Fruit fly (Drosophila melanogaster) whole organism, embryonic: ENCODE data around the gene Grip91.
A peak's percentile ranks its signal among the peaks of the same experiment; 100 is the strongest.

Source experiments
- Antp ChIP-seq: fragments of 200-800 bp; sonication (Bioruptor generic); optimal IDR thresholded peaks from 3 replicates; lab custom pipeline; 2016; ENCODE audit warnings: missing biosample characterization, missing genetic modification characterization
- BtbVII ChIP-seq: fragments of 200-800 bp; sonication (Bioruptor generic); optimal IDR thresholded peaks from 3 replicates; lab custom pipeline; 2017; ENCODE audit warnings: missing biosample characterization, mild to moderate bottlenecking, missing genetic modification characterization
- Bteb2 ChIP-seq: fragments of 200-800 bp; sonication (Bioruptor generic); optimal IDR thresholded peaks from 2 replicates; lab custom pipeline; 2016; ENCODE audit warnings: missing biosample characterization, missing genetic modification characterization
- CG10431 ChIP-seq: fragments of 200-800 bp; sonication (Bioruptor generic); optimal IDR thresholded peaks from 3 replicates; lab custom pipeline; 2018; ENCODE audit warnings: missing biosample characterization, mild to moderate bottlenecking, missing genetic modification characterization
- CG10462 ChIP-seq: fragments of 200-800 bp; sonication (Bioruptor generic); optimal IDR thresholded peaks from 2 replicates; lab custom pipeline; 2016; ENCODE audit warnings: missing biosample characterization, missing genetic modification characterization
- CG10979 ChIP-seq: fragments of 200-800 bp; sonication (Bioruptor generic); optimal IDR thresholded peaks from 2 replicates; lab custom pipeline; 2018; ENCODE audit warnings: missing biosample characterization, mild to moderate bottlenecking, missing genetic modification characterization, moderate library complexity
- CG12299 ChIP-seq: fragments of 200-800 bp; sonication (Bioruptor generic); optimal IDR thresholded peaks from 2 replicates; lab custom pipeline; 2018; ENCODE audit warnings: missing biosample characterization, mild to moderate bottlenecking, missing genetic modification characterization
- CG13624 ChIP-seq: fragments of 200-800 bp; sonication (Bioruptor generic); optimal IDR thresholded peaks from 2 replicates; lab custom pipeline; 2016; ENCODE audit warnings: missing biosample characterization, missing genetic modification characterization
- CG13894 ChIP-seq: fragments of 200-800 bp; sonication (Bioruptor generic); optimal IDR thresholded peaks from 3 replicates; lab custom pipeline; 2018; ENCODE audit warnings: missing biosample characterization, mild to moderate bottlenecking, missing genetic modification characterization, moderate library complexity
- CG15073 ChIP-seq: fragments of 200-800 bp; sonication (Bioruptor generic); optimal IDR thresholded peaks from 2 replicates; lab custom pipeline; 2016; ENCODE audit warnings: missing biosample characterization, missing genetic modification characterization
- CG15601 ChIP-seq: fragments of 200-800 bp; sonication (Bioruptor generic); optimal IDR thresholded peaks from 3 replicates; lab custom pipeline; 2019; ENCODE audit warnings: missing biosample characterization, mild to moderate bottlenecking, missing genetic modification characterization, moderate library complexity
- CG1603 ChIP-seq: fragments of 200-800 bp; sonication (Bioruptor generic); optimal IDR thresholded peaks from 2 replicates; lab custom pipeline; 2019; ENCODE audit warnings: missing biosample characterization, mild to moderate bottlenecking, missing genetic modification characterization, moderate library complexity
- CG17359 ChIP-seq: fragments of 200-800 bp; sonication (Bioruptor generic); optimal IDR thresholded peaks from 3 replicates; lab custom pipeline; 2018; ENCODE audit warnings: missing biosample characterization, mild to moderate bottlenecking, missing genetic modification characterization, moderate library complexity
- CG18262 ChIP-seq: fragments of 200-800 bp; optimal IDR thresholded peaks from 3 replicates; lab custom pipeline; 2019; ENCODE audit warnings: missing biosample characterization, mild to moderate bottlenecking, missing genetic modification characterization, moderate library complexity
- CG2712 ChIP-seq: fragments of 200-800 bp; optimal IDR thresholded peaks from 3 replicates; lab custom pipeline; 2019; ENCODE audit warnings: missing biosample characterization, mild to moderate bottlenecking, missing genetic modification characterization, moderate library complexity
- CG30020 ChIP-seq: fragments of 200-800 bp; optimal IDR thresholded peaks from 2 replicates; lab custom pipeline; 2019; ENCODE audit warnings: missing biosample characterization, mild to moderate bottlenecking, missing genetic modification characterization, moderate library complexity
- CG30403 ChIP-seq: fragments of 200-800 bp; sonication (Bioruptor generic); optimal IDR thresholded peaks from 3 replicates; lab custom pipeline; 2016; ENCODE audit warnings: missing biosample characterization, missing genetic modification characterization
- CG3065 ChIP-seq: fragments of 200-800 bp; sonication (Bioruptor generic); optimal IDR thresholded peaks from 2 replicates; lab custom pipeline; 2016; ENCODE audit warnings: missing biosample characterization, missing genetic modification characterization
- CG3838 ChIP-seq: fragments of 200-800 bp; sonication (Bioruptor generic); optimal IDR thresholded peaks from 3 replicates; lab custom pipeline; 2016; ENCODE audit warnings: missing biosample characterization, missing genetic modification characterization
- CG4404 ChIP-seq: fragments of 200-800 bp; sonication (Bioruptor generic); IDR thresholded peaks from 2 replicates; pipeline ENCODE4 v1.3.6; 2022; ENCODE audit warnings: missing biosample characterization, missing genetic modification characterization
- CG4424 ChIP-seq: fragments of 200-800 bp; sonication (Bioruptor generic); optimal IDR thresholded peaks from 3 replicates; lab custom pipeline; 2016; ENCODE audit warnings: missing biosample characterization, missing genetic modification characterization
- CG7372 ChIP-seq: fragments of 200-800 bp; sonication (Bioruptor generic); IDR thresholded peaks from 2 replicates; pipeline ENCODE4 v1.3.6; 2022; ENCODE audit warnings: missing biosample characterization, missing genetic modification characterization
- CG9727 ChIP-seq: fragments of 200-800 bp; sonication (Bioruptor generic); optimal IDR thresholded peaks from 3 replicates; lab custom pipeline; 2017; ENCODE audit warnings: missing biosample characterization, mild to moderate bottlenecking, missing genetic modification characterization
- CkIIα-i1 ChIP-seq: fragments of 200-800 bp; sonication (Bioruptor generic); IDR thresholded peaks from 2 replicates; pipeline ENCODE4 v1.3.6; 2022; ENCODE audit warnings: missing biosample characterization, missing genetic modification characterization
- Dip3 ChIP-seq: fragments of 200-800 bp; sonication (Bioruptor generic); optimal IDR thresholded peaks from 3 replicates; lab custom pipeline; 2016; ENCODE audit warnings: missing biosample characterization, missing genetic modification characterization
- GATAe ChIP-seq: fragments of 200-800 bp; sonication (Bioruptor generic); conservative IDR thresholded peaks from 2 replicates; pipeline ENCODE4 v1.3.6; 2022; ENCODE audit warnings: missing biosample characterization, missing genetic modification characterization
- Hand ChIP-seq: fragments of 200-800 bp; sonication (Bioruptor generic); optimal IDR thresholded peaks from 2 replicates; lab custom pipeline; 2017; ENCODE audit warnings: mild to moderate bottlenecking, missing biosample characterization, missing genetic modification reagents, missing genetic modification characterization
- Lhr ChIP-seq: fragments of 200-800 bp; sonication (Bioruptor generic); optimal IDR thresholded peaks from 3 replicates; lab custom pipeline; 2017; ENCODE audit warnings: mild to moderate bottlenecking, missing biosample characterization, missing genetic modification reagents, missing genetic modification characterization
- Max ChIP-seq: fragments of 200-800 bp; sonication (Bioruptor generic); optimal IDR thresholded peaks from 2 replicates; lab custom pipeline; 2016; ENCODE audit warnings: missing biosample characterization, mild to moderate bottlenecking, missing genetic modification characterization
- NFAT ChIP-seq: fragments of 200-800 bp; sonication (Bioruptor generic); IDR thresholded peaks from 2 replicates; pipeline ENCODE4 v1.3.6; 2022; ENCODE audit warnings: missing biosample characterization, missing genetic modification characterization
- Rfx ChIP-seq: fragments of 200-800 bp; sonication (Bioruptor generic); IDR thresholded peaks from 2 replicates; pipeline ENCODE4 v1.3.6; 2022; ENCODE audit warnings: missing biosample characterization, missing genetic modification characterization
- Sox100B ChIP-seq: fragments of 200-800 bp; sonication (Bioruptor generic); optimal IDR thresholded peaks from 3 replicates; lab custom pipeline; 2018; ENCODE audit warnings: missing biosample characterization, mild to moderate bottlenecking, missing genetic modification characterization
- TFAM ChIP-seq: fragments of 200-800 bp; sonication (Bioruptor generic); optimal IDR thresholded peaks from 2 replicates; lab custom pipeline; 2017; ENCODE audit warnings: missing biosample characterization, missing genetic modification characterization, inconsistent platforms
- al ChIP-seq: fragments of 200-800 bp; sonication (Bioruptor generic); IDR thresholded peaks from 2 replicates; pipeline ENCODE4 v1.3.6; 2022; ENCODE audit warnings: missing biosample characterization, missing genetic modification characterization
- amos ChIP-seq: fragments of 200-800 bp; sonication (Bioruptor generic); IDR thresholded peaks from 2 replicates; pipeline ENCODE4 v1.3.6; 2022; ENCODE audit warnings: missing biosample characterization, missing genetic modification characterization; ENCODE audit not compliant: partially characterized antibody
- ap ChIP-seq: fragments of 200-800 bp; sonication (Bioruptor generic); IDR thresholded peaks from 2 replicates; pipeline ENCODE4 v1.3.6; 2022; ENCODE audit warnings: missing biosample characterization, missing genetic modification characterization
- az2 ChIP-seq: fragments of 200-800 bp; sonication (Bioruptor generic); optimal IDR thresholded peaks from 3 replicates; lab custom pipeline; 2016; ENCODE audit warnings: missing biosample characterization, missing genetic modification characterization
- dmrt99B ChIP-seq: fragments of 200-800 bp; sonication (Bioruptor generic); optimal IDR thresholded peaks from 2 replicates; lab custom pipeline; 2018; ENCODE audit warnings: missing biosample characterization, mild to moderate bottlenecking, missing genetic modification characterization, moderate library complexity
- eve ChIP-seq, 2 experiments: fragments of >200 bp; optimal IDR thresholded peaks; 2 replicates each; lab custom pipeline; 2017; ENCODE audit warnings: missing biosample characterization in 2 of 2, missing genetic modification characterization in 2 of 2
- fd96Cb ChIP-seq: fragments of 200-800 bp; sonication (Bioruptor generic); optimal IDR thresholded peaks from 2 replicates; lab custom pipeline; 2018; ENCODE audit warnings: missing biosample characterization, mild to moderate bottlenecking, missing genetic modification characterization, moderate library complexity
- fru ChIP-seq: fragments of >200 bp; optimal IDR thresholded peaks from 2 replicates; lab custom pipeline; 2017
- ham ChIP-seq: fragments of 200-800 bp; sonication (Bioruptor generic); IDR thresholded peaks from 2 replicates; pipeline ENCODE4 v1.3.6; 2022; ENCODE audit warnings: missing biosample characterization, missing genetic modification characterization
- her ChIP-seq: fragments of 200-800 bp; sonication (Bioruptor generic); optimal IDR thresholded peaks from 2 replicates; lab custom pipeline; 2016; ENCODE audit warnings: missing biosample characterization, missing genetic modification characterization
- klu ChIP-seq: fragments of 200-800 bp; sonication (Bioruptor generic); IDR thresholded peaks from 2 replicates; pipeline ENCODE4 v1.3.6; 2022; ENCODE audit warnings: missing biosample characterization, missing genetic modification characterization
- pan ChIP-seq, 4 experiments: fragments of >200 bp in 3 of 4; fragments of 200-800 bp in 1 of 4; sonication (Bioruptor generic) in 1 of 4; optimal IDR thresholded peaks in 3 of 4; IDR thresholded peaks in 1 of 4; 2 replicates each; pipeline versions ENCODE4 v1.3.6 to Lab custom; 2017 to 2022; ENCODE audit warnings: missing biosample characterization in 2 of 4, missing genetic modification characterization in 2 of 4, mixed read lengths in 1 of 4
- prd ChIP-seq, 3 experiments: fragments of >200 bp in 2 of 3; fragments of 200-800 bp in 1 of 3; sonication (Bioruptor generic) in 1 of 3; optimal IDR thresholded peaks in 2 of 3; IDR thresholded peaks in 1 of 3; 2 replicates in 2 of 3; 3 replicates in 1 of 3; pipeline versions ENCODE4 v1.3.6 to Lab custom; 2017 to 2022; ENCODE audit warnings: missing biosample characterization in 1 of 3, missing genetic modification characterization in 1 of 3
- ranshi ChIP-seq: fragments of 200-800 bp; sonication (Bioruptor generic); IDR thresholded peaks from 2 replicates; pipeline ENCODE4 v1.3.6; 2022; ENCODE audit warnings: missing biosample characterization, missing genetic modification characterization
- row ChIP-seq: fragments of 200-800 bp; sonication (Bioruptor generic); IDR thresholded peaks from 3 replicates; pipeline ENCODE4 v1.3.6; 2022; ENCODE audit warnings: missing biosample characterization, missing genetic modification characterization
- sens ChIP-seq: fragments of 200-800 bp; sonication (Bioruptor generic); peaks from one replicate; lab custom pipeline; 2016; ENCODE audit warnings: missing biosample characterization, missing genetic modification characterization
- sqz ChIP-seq: fragments of 200-800 bp; sonication (Bioruptor generic); optimal IDR thresholded peaks from 3 replicates; lab custom pipeline; 2018; ENCODE audit warnings: missing biosample characterization, mild to moderate bottlenecking, missing genetic modification characterization
- zen ChIP-seq: fragments of 200-800 bp; sonication (Bioruptor generic); optimal IDR thresholded peaks from 3 replicates; lab custom pipeline; 2018; ENCODE audit warnings: missing biosample characterization, mild to moderate bottlenecking, missing genetic modification characterization, moderate library complexity

Gene Grip91

dm6 chrX:13734866-13735265 lies 9.6 kb downstream of the Grip91 start:
- TF ChIP-seq CG1603 (tag; lab: Kevin White, UChicago) (no peak), eve (GFP tag; optimal IDR thresholded peaks at IDR 0.05; lab: Kevin White, UChicago) (no peak), CG12299 (tag; lab: Kevin White, UChicago) (no peak), fru (lab: Kevin White, UChicago) (no peak), al (GFP tag; lab: Robert Waterston, UW) (no peak), Bteb2 (GFP tag; lab: Kevin White, UChicago) (no peak), GATAe (GFP tag; lab: Robert Waterston, UW) (no peak), Sox100B (GFP tag; lab: Kevin White, UChicago) (peak; percentile 29), zen (tag; lab: Kevin White, UChicago) (no peak), CG3065 (no peak), Dip3 (GFP tag; lab: Kevin White, UChicago) (no peak), CG2712 (tag; lab: Kevin White, UChicago) (peak; percentile 22), CG18262 (tag; lab: Kevin White, UChicago) (peak; percentile 33), sqz (GFP tag; lab: Kevin White, UChicago) (no peak), CG4404 (GFP tag; lab: Robert Waterston, UW) (no peak), TFAM (no peak), fd96Cb (tag; lab: Kevin White, UChicago) (no peak), CG9727 (GFP tag; lab: Kevin White, UChicago) (no peak), CG7372 (GFP tag; lab: Robert Waterston, UW) (no peak), CG17359 (tag; lab: Kevin White, UChicago) (no peak), CG10462 (no peak), CG15073 (GFP tag; lab: Kevin White, UChicago) (no peak), az2 (GFP tag; lab: Kevin White, UChicago) (peak; percentile 7), prd (optimal IDR thresholded peaks at IDR 0.05; lab: Kevin White, UChicago) (no peak), prd (GFP tag; IDR thresholded peaks at IDR 0.05; lab: Robert Waterston, UW) (no peak), CG10979 (tag; lab: Kevin White, UChicago) (peak; percentile 29), ranshi (GFP tag; lab: Robert Waterston, UW) (0 out of 2 replicates have a peak, but pooled peaks have one; percentile 30), Rfx (GFP tag; lab: Robert Waterston, UW) (0 out of 2 replicates have a peak, but pooled peaks have one; percentile 15), sens (GFP tag; lab: Kevin White, UChicago) (peak; percentile 70), pan (optimal IDR thresholded peaks at IDR 0.05; lab: Kevin White, UChicago) (no peak), pan (GFP tag; optimal IDR thresholded peaks at IDR 0.05 in 1 of 2, IDR thresholded peaks at IDR 0.05 in 1 of 2) (peak in 1 of 2 experiments; percentile 21), amos (GFP tag; lab: Robert Waterston, UW) (no peak), Antp (no peak), BtbVII (GFP tag; lab: Kevin White, UChicago) (no peak), Hand (GFP tag; lab: Kevin White, UChicago) (no peak), CG13624 (GFP tag; lab: Kevin White, UChicago) (no peak), CG13894 (no peak), ap (GFP tag; lab: Robert Waterston, UW) (no peak), Lhr (GFP tag; lab: Kevin White, UChicago) (no peak), CG10431 (GFP tag; lab: Kevin White, UChicago) (no peak), CG15601 (tag; lab: Kevin White, UChicago) (no peak), klu (GFP tag; lab: Robert Waterston, UW) (no peak), dmrt99B (tag; lab: Kevin White, UChicago) (no peak), Max (GFP tag; lab: Kevin White, UChicago) (no peak), her (no peak), CG4424 (GFP tag; lab: Kevin White, UChicago) (peak; percentile 5), NFAT (GFP tag; lab: Robert Waterston, UW) (no peak), CG3838 (no peak), CG30403 (peak; percentile 27), CG30020 (tag; lab: Kevin White, UChicago) (no peak), row (peak; percentile 28; the same call in 1 of the 3 replicates), CkIIα-i1 (no peak), ham (GFP tag; lab: Robert Waterston, UW) (no peak)
